Fruit fly (Drosophila melanogaster) whole organism, embryonic: ENCODE data around the gene MED15.

Source experiments
- Asciz ChIP-seq: fragments of 200-800 bp; sonication (Bioruptor generic); optimal IDR thresholded peaks from 2 replicates; lab custom pipeline; 2017; ENCODE audit warnings: missing biosample characterization, mild to moderate bottlenecking, missing genetic modification characterization, missing genetic modification reagents
- B-H1 ChIP-seq: fragments of 200-800 bp; sonication (Bioruptor generic); IDR thresholded peaks from 3 replicates; pipeline ENCODE4 v1.3.6; 2022; ENCODE audit warnings: missing biosample characterization, missing genetic modification characterization
- BtbVII ChIP-seq: fragments of 200-800 bp; sonication (Bioruptor generic); optimal IDR thresholded peaks from 3 replicates; lab custom pipeline; 2017; ENCODE audit warnings: missing biosample characterization, mild to moderate bottlenecking, missing genetic modification characterization
- CG11093 ChIP-seq: fragments of 200-800 bp; sonication (Bioruptor generic); IDR thresholded peaks from 3 replicates; pipeline ENCODE4 v1.3.6; 2022; ENCODE audit warnings: missing biosample characterization, missing genetic modification characterization
- CG11560 ChIP-seq: fragments of 200-800 bp; sonication (Bioruptor generic); IDR thresholded peaks from 3 replicates; pipeline ENCODE4 v1.3.6; 2022; ENCODE audit warnings: missing biosample characterization, missing genetic modification characterization
- CG12071 ChIP-seq: fragments of 200-800 bp; sonication (Bioruptor generic); optimal IDR thresholded peaks from 3 replicates; lab custom pipeline; 2018; ENCODE audit warnings: missing biosample characterization, mild to moderate bottlenecking, missing genetic modification characterization
- CG12155 ChIP-seq: fragments of 200-800 bp; sonication (Bioruptor generic); optimal IDR thresholded peaks from 3 replicates; lab custom pipeline; 2016; ENCODE audit warnings: missing biosample characterization, missing genetic modification characterization
- CG14050 ChIP-seq: fragments of 200-800 bp; sonication (Bioruptor generic); IDR thresholded peaks from 3 replicates; pipeline ENCODE4 v1.3.6; 2022; ENCODE audit warnings: missing biosample characterization, missing genetic modification characterization
- CG17912 ChIP-seq: fragments of 200-800 bp; sonication (Bioruptor generic); optimal IDR thresholded peaks from 2 replicates; lab custom pipeline; 2018; ENCODE audit warnings: missing biosample characterization, mild to moderate bottlenecking, missing genetic modification characterization
- CG30020 ChIP-seq: fragments of 200-800 bp; optimal IDR thresholded peaks from 2 replicates; lab custom pipeline; 2019; ENCODE audit warnings: missing biosample characterization, mild to moderate bottlenecking, missing genetic modification characterization, moderate library complexity
- CG30403 ChIP-seq: fragments of 200-800 bp; sonication (Bioruptor generic); optimal IDR thresholded peaks from 3 replicates; lab custom pipeline; 2016; ENCODE audit warnings: missing biosample characterization, missing genetic modification characterization
- CG31224 ChIP-seq: fragments of 200-800 bp; sonication (Bioruptor generic); IDR thresholded peaks from 2 replicates; pipeline ENCODE4 v1.3.6; 2022; ENCODE audit warnings: missing biosample characterization, missing genetic modification characterization
- CG3838 ChIP-seq: fragments of 200-800 bp; sonication (Bioruptor generic); optimal IDR thresholded peaks from 3 replicates; lab custom pipeline; 2016; ENCODE audit warnings: missing biosample characterization, missing genetic modification characterization
- CG43689 ChIP-seq: fragments of 200-800 bp; sonication (Bioruptor generic); IDR thresholded peaks from 2 replicates; pipeline ENCODE4 v1.3.6; 2022; ENCODE audit warnings: missing biosample characterization, missing genetic modification characterization
- CG4404 ChIP-seq: fragments of 200-800 bp; sonication (Bioruptor generic); IDR thresholded peaks from 2 replicates; pipeline ENCODE4 v1.3.6; 2022; ENCODE audit warnings: missing biosample characterization, missing genetic modification characterization
- CG4730 ChIP-seq: fragments of 200-800 bp; sonication (Bioruptor generic); IDR thresholded peaks from 2 replicates; pipeline ENCODE4 v1.3.6; 2022; ENCODE audit warnings: missing biosample characterization, missing genetic modification characterization
- CG6813 ChIP-seq: fragments of 200-800 bp; sonication (Bioruptor generic); optimal IDR thresholded peaks from 2 replicates; lab custom pipeline; 2017; ENCODE audit warnings: missing biosample characterization, missing genetic modification characterization, mild to moderate bottlenecking, moderate library complexity, missing genetic modification reagents
- CG7357 ChIP-seq: fragments of 200-800 bp; sonication (Bioruptor generic); IDR thresholded peaks from 3 replicates; pipeline ENCODE4 v1.3.6; 2022; ENCODE audit warnings: missing biosample characterization, missing genetic modification characterization
- CG7745 ChIP-seq: fragments of 200-800 bp; sonication (Bioruptor generic); optimal IDR thresholded peaks from 2 replicates; lab custom pipeline; 2018; ENCODE audit warnings: missing biosample characterization, mild to moderate bottlenecking, missing genetic modification characterization, moderate library complexity
- CG8478 ChIP-seq: fragments of >200 bp; optimal IDR thresholded peaks from 2 replicates; lab custom pipeline; 2018
- CG8765 ChIP-seq: fragments of 200-800 bp; sonication (Bioruptor generic); IDR thresholded peaks from 2 replicates; pipeline ENCODE4 v1.3.6; 2022; ENCODE audit warnings: missing biosample characterization, missing genetic modification characterization
- Dbx ChIP-seq: fragments of 200-800 bp; sonication (Bioruptor generic); IDR thresholded peaks from 3 replicates; pipeline ENCODE4 v1.3.6; 2022; ENCODE audit warnings: missing biosample characterization, missing genetic modification characterization
- Ets65A ChIP-seq: fragments of 200-800 bp; sonication (Bioruptor generic); peaks from one replicate; lab custom pipeline; 2016; ENCODE audit warnings: missing biosample characterization, missing genetic modification characterization
- Fer1 ChIP-seq: fragments of 200-800 bp; sonication (Bioruptor generic); optimal IDR thresholded peaks from 2 replicates; lab custom pipeline; 2017; ENCODE audit warnings: missing biosample characterization, mild to moderate bottlenecking, missing genetic modification characterization
- H15 ChIP-seq: fragments of 200-800 bp; sonication (Bioruptor generic); IDR thresholded peaks from 3 replicates; pipeline ENCODE4 v1.3.6; 2022; ENCODE audit warnings: missing biosample characterization, missing genetic modification characterization
- NfI ChIP-seq: fragments of 200-800 bp; sonication (Bioruptor generic); optimal IDR thresholded peaks from 3 replicates; lab custom pipeline; 2018; ENCODE audit warnings: missing biosample characterization, mild to moderate bottlenecking, missing genetic modification characterization, moderate library complexity
- Oli ChIP-seq: fragments of 200-800 bp; sonication (Bioruptor generic); optimal IDR thresholded peaks from 2 replicates; lab custom pipeline; 2018; ENCODE audit warnings: missing biosample characterization, mild to moderate bottlenecking, missing genetic modification characterization, moderate library complexity
- Opbp ChIP-seq: fragments of 200-800 bp; sonication (Bioruptor generic); IDR thresholded peaks from 3 replicates; pipeline ENCODE4 v1.3.6; 2022; ENCODE audit warnings: missing biosample characterization, missing genetic modification characterization; ENCODE audit not compliant: partially characterized antibody
- Rfx ChIP-seq: fragments of 200-800 bp; sonication (Bioruptor generic); IDR thresholded peaks from 2 replicates; pipeline ENCODE4 v1.3.6; 2022; ENCODE audit warnings: missing biosample characterization, missing genetic modification characterization
- ab ChIP-seq: fragments of 200-800 bp; sonication (Bioruptor generic); optimal IDR thresholded peaks from 2 replicates; lab custom pipeline; 2016; ENCODE audit warnings: missing biosample characterization, missing genetic modification characterization
- ase ChIP-seq: fragments of 200-800 bp; sonication (Bioruptor generic); IDR thresholded peaks from 3 replicates; pipeline ENCODE4 v1.3.6; 2022; ENCODE audit warnings: missing biosample characterization, missing genetic modification characterization
- ash1 ChIP-seq: fragments of 200-800 bp; sonication (Bioruptor generic); optimal IDR thresholded peaks from 2 replicates; lab custom pipeline; 2018; ENCODE audit warnings: missing biosample characterization, mild to moderate bottlenecking, missing genetic modification characterization
- bab2 ChIP-seq: fragments of 200-800 bp; sonication (Bioruptor generic); optimal IDR thresholded peaks from 2 replicates; lab custom pipeline; 2016; ENCODE audit warnings: missing biosample characterization, missing genetic modification characterization
- br ChIP-seq: fragments of >200 bp; optimal IDR thresholded peaks from 2 replicates; lab custom pipeline; 2017
- chn ChIP-seq: fragments of 200-800 bp; sonication (Bioruptor generic); optimal IDR thresholded peaks from 2 replicates; lab custom pipeline; 2016; ENCODE audit warnings: missing biosample characterization, missing genetic modification characterization
- en ChIP-seq: fragments of 200-800 bp; sonication (Bioruptor generic); optimal IDR thresholded peaks from 2 replicates; lab custom pipeline; 2016; ENCODE audit warnings: missing biosample characterization, missing genetic modification characterization
- fd102C ChIP-seq: fragments of 200-800 bp; sonication (Bioruptor generic); optimal IDR thresholded peaks from 2 replicates; lab custom pipeline; 2018; ENCODE audit warnings: missing biosample characterization, mild to moderate bottlenecking, missing genetic modification characterization, moderate library complexity
- grn ChIP-seq: fragments of 200-800 bp; sonication (Bioruptor generic); optimal IDR thresholded peaks from 3 replicates; lab custom pipeline; 2017; ENCODE audit warnings: missing biosample characterization, missing genetic modification characterization
- hb ChIP-seq: fragments of 200-800 bp; sonication (Bioruptor generic); IDR thresholded peaks from 3 replicates; pipeline ENCODE4 v1.3.6; 2022; ENCODE audit warnings: missing biosample characterization, missing genetic modification characterization; ENCODE audit not compliant: partially characterized antibody
- hth ChIP-seq: fragments of >200 bp; optimal IDR thresholded peaks from 2 replicates; lab custom pipeline; 2017; ENCODE audit warnings: inconsistent platforms
- kay ChIP-seq: fragments of 200-800 bp; sonication (Bioruptor generic); optimal IDR thresholded peaks from 2 replicates; lab custom pipeline; 2016; ENCODE audit warnings: missing biosample characterization, missing genetic modification characterization
- lilli ChIP-seq: fragments of 200-800 bp; sonication (Bioruptor generic); optimal IDR thresholded peaks from 3 replicates; lab custom pipeline; 2016; ENCODE audit warnings: missing biosample characterization, missing genetic modification characterization
- lola ChIP-seq, 3 experiments: fragments of >200 bp in 2 of 3; fragments of 200-800 bp in 1 of 3; sonication (Bioruptor generic) in 1 of 3; optimal IDR thresholded peaks; 2 replicates each; lab custom pipeline; 2017 to 2019; ENCODE audit warnings: missing biosample characterization in 3 of 3, missing genetic modification characterization in 3 of 3, mild to moderate bottlenecking in 1 of 3, moderate library complexity in 1 of 3
- pfk ChIP-seq: fragments of 200-800 bp; sonication (Bioruptor generic); optimal IDR thresholded peaks from 2 replicates; lab custom pipeline; 2018; ENCODE audit warnings: missing biosample characterization, mild to moderate bottlenecking, missing genetic modification characterization, moderate library complexity
- stwl ChIP-seq: fragments of 200-800 bp; sonication (Bioruptor generic); optimal IDR thresholded peaks from 3 replicates; lab custom pipeline; 2018; ENCODE audit warnings: missing biosample characterization, mild to moderate bottlenecking, missing genetic modification characterization, moderate library complexity
- tap ChIP-seq: fragments of 200-800 bp; optimal IDR thresholded peaks from 3 replicates; lab custom pipeline; 2019; ENCODE audit warnings: missing biosample characterization, mild to moderate bottlenecking, missing genetic modification characterization, moderate library complexity
- tgo ChIP-seq: fragments of 200-800 bp; sonication (Bioruptor generic); IDR thresholded peaks from 3 replicates; pipeline ENCODE4 v1.3.6; 2022; ENCODE audit warnings: missing biosample characterization, missing genetic modification characterization
- tup ChIP-seq: fragments of 200-800 bp; sonication (Bioruptor generic); optimal IDR thresholded peaks from 2 replicates; lab custom pipeline; 2016; ENCODE audit warnings: missing biosample characterization, mild to moderate bottlenecking, missing genetic modification characterization, moderate library complexity
- usp ChIP-seq: fragments of >200 bp; optimal IDR thresholded peaks from 2 replicates; lab custom pipeline; 2017; ENCODE audit warnings: missing biosample characterization, missing genetic modification characterization
- vnd ChIP-seq: fragments of 200-800 bp; sonication (Bioruptor generic); IDR thresholded peaks from 3 replicates; pipeline ENCODE4 v1.3.6; 2022; ENCODE audit warnings: missing biosample characterization, missing genetic modification characterization; ENCODE audit not compliant: partially characterized antibody

Gene MED15

dm6 chr2L:516032-516993 lies 43.5 kb downstream of the MED15 start (continued):
- TF ChIP-seq ase (GFP tag; lab: Robert Waterston, UW) (peak; percentile 58; the same call in 1 of the 3 replicates), br (lab: Kevin White, UChicago) (no peak), CG14050 (GFP tag; lab: Robert Waterston, UW) (peak; percentile 64), CG7745 (tag; lab: Kevin White, UChicago) (no peak), CG11560 (tag; lab: Robert Waterston, UW) (peak; percentile 68; the same call in 2 of the 3 replicates), CG4404 (peak; percentile 71), vnd (GFP tag; lab: Robert Waterston, UW) (no peak), tgo (GFP tag; lab: Robert Waterston, UW) (peak; percentile 62), tup (GFP tag; lab: Kevin White, UChicago) (peak; percentile 19), CG8765 (GFP tag; lab: Robert Waterston, UW) (no peak), Fer1 (GFP tag; lab: Kevin White, UChicago) (peak; percentile 86), CG30403 (GFP tag; lab: Kevin White, UChicago) (peak; percentile 80), grn (peak; percentile 98), ab (peak; percentile 9), B-H1 (GFP tag; lab: Robert Waterston, UW) (peak; percentile 64), CG43689 (GFP tag; lab: Robert Waterston, UW) (0 out of 2 replicates have a peak, but pooled peaks have one; percentile 9), Rfx (GFP tag; lab: Robert Waterston, UW) (peak; percentile 62; the same call in 1 of the 2 replicates), pfk (GFP tag; lab: Kevin White, UChicago) (no peak), NfI (GFP tag; lab: Kevin White, UChicago) (peak; percentile 55), Oli (tag; lab: Kevin White, UChicago) (peak; percentile 80), H15 (GFP tag; lab: Robert Waterston, UW) (peak; percentile 82), Dbx (GFP tag; lab: Robert Waterston, UW) (peak; percentile 68), BtbVII (GFP tag; lab: Kevin White, UChicago) (peak; percentile 65), chn (GFP tag; lab: Kevin White, UChicago) (peak; percentile 80), Asciz (GFP tag; lab: Kevin White, UChicago) (peak; percentile 82), CG12155 (GFP tag; lab: Kevin White, UChicago) (peak; percentile 50), CG30020 (no peak), lilli (GFP tag; lab: Kevin White, UChicago) (peak; percentile 66), CG3838 (peak; percentile 33), bab2 (GFP tag; lab: Kevin White, UChicago) (peak; percentile 63), ash1 (GFP tag; lab: Kevin White, UChicago) (no peak), stwl (tag; lab: Kevin White, UChicago) (no peak), CG17912 (no peak), tap (tag; lab: Kevin White, UChicago) (peak; percentile 83), fd102C (GFP tag; lab: Kevin White, UChicago) (no peak), Ets65A (GFP tag; lab: Kevin White, UChicago) (peak; percentile 67), CG31224 (GFP tag; lab: Robert Waterston, UW) (no peak), CG4730 (peak; percentile 78), hb (GFP tag; lab: Robert Waterston, UW) (no peak), CG7357 (GFP tag; lab: Robert Waterston, UW) (peak; percentile 44; the same call in 1 of the 3 replicates), hth (lab: Kevin White, UChicago) (no peak), kay (peak; percentile 0), en (GFP tag; lab: Kevin White, UChicago) (peak; percentile 50), CG8478 (no peak), CG12071 (GFP tag; lab: Kevin White, UChicago) (peak; percentile 74), lola (GFP tag; optimal IDR thresholded peaks at IDR 0.05; lab: Kevin White, UChicago) (peak in 1 of 3 experiments; percentile 69), CG6813 (peak; percentile 75), Opbp (no peak), usp (no peak), CG11093 (GFP tag; lab: Robert Waterston, UW) (peak; percentile 69; the same call in 1 of the 3 replicates)
